Worm (Caenorhabditis elegans) whole organism, young adult: Measurements from ENCODE around the gene T23F11.6.

Source experiments
- B0336.3 ChIP-seq: fragments of 200-800 bp; sonication (Bioruptor generic); IDR thresholded peaks from 2 replicates; pipeline ENCODE4 v1.3.6; 2022; ENCODE audit warnings: missing genetic modification characterization, missing compliant biosample characterization
- D2030.7 ChIP-seq: fragments of 200-800 bp; sonication (Bioruptor generic); IDR thresholded peaks from 2 replicates; pipeline ENCODE4 v1.3.6; 2022; ENCODE audit warnings: missing genetic modification reagents, missing genetic modification characterization, missing compliant biosample characterization
- F10E7.11 ChIP-seq: sonication (generic microtip); optimal IDR thresholded peaks from 2 replicates; lab custom pipeline; 2017; ENCODE audit warnings: mild to moderate bottlenecking, missing genetic modification characterization, moderate library complexity, missing compliant biosample characterization
- Y53G8AR.9 ChIP-seq: fragments of 200-800 bp; sonication (Bioruptor generic); conservative IDR thresholded peaks from 2 replicates; pipeline ENCODE4 v1.3.6; 2022; ENCODE audit warnings: missing genetic modification reagents, missing genetic modification characterization, missing compliant biosample characterization
- Y67H2A.10 ChIP-seq: fragments of 200-800 bp; sonication (Bioruptor generic); conservative IDR thresholded peaks from 2 replicates; pipeline ENCODE4 v1.3.6; 2022; ENCODE audit warnings: missing genetic modification reagents, missing genetic modification characterization, missing compliant biosample characterization
- Y79H2A.3 ChIP-seq: fragments of 200-800 bp; sonication (Bioruptor generic); conservative IDR thresholded peaks from 2 replicates; pipeline ENCODE4 v1.3.6; 2022; ENCODE audit warnings: missing genetic modification reagents, missing genetic modification characterization, missing compliant biosample characterization
- Y95B8A.8 ChIP-seq: fragments of 200-800 bp; sonication (Bioruptor generic); IDR thresholded peaks from 2 replicates; pipeline ENCODE4 v1.3.6; 2022; ENCODE audit warnings: missing genetic modification reagents, missing genetic modification characterization, missing compliant biosample characterization
- akir-1 ChIP-seq: fragments of 200-800 bp; sonication (Bioruptor generic); optimal IDR thresholded peaks from 2 replicates; lab custom pipeline; 2018; ENCODE audit warnings: mild to moderate bottlenecking, missing genetic modification characterization, moderate library complexity, missing compliant biosample characterization
- ama-1 ChIP-seq, 3 experiments: fragments of 150-350 bp in 1 of 3; sonication (generic microtip) in 2 of 3; optimal IDR thresholded peaks; 2 replicates each; lab custom pipeline; 2014 to 2018; ENCODE audit warnings: missing biosample characterization in 2 of 3, missing genetic modification characterization in 2 of 3, missing genetic modification reagents in 2 of 3
- aptf-3 ChIP-seq: fragments of 200-800 bp; sonication (Bioruptor generic); IDR thresholded peaks from 2 replicates; pipeline ENCODE4 v1.3.6; 2022; ENCODE audit warnings: missing genetic modification characterization, missing compliant biosample characterization
- atf-7 ChIP-seq: sonication (generic microtip); optimal IDR thresholded peaks from 2 replicates; lab custom pipeline; 2017; ENCODE audit warnings: mild to moderate bottlenecking, missing genetic modification characterization, missing compliant biosample characterization
- athp-1 ChIP-seq: sonication (generic microtip); optimal IDR thresholded peaks from 2 replicates; lab custom pipeline; 2017; ENCODE audit warnings: mild to moderate bottlenecking, missing genetic modification characterization, missing compliant biosample characterization
- attf-5 ChIP-seq: fragments of 200-800 bp; sonication (Bioruptor generic); optimal IDR thresholded peaks from 2 replicates; lab custom pipeline; 2018; ENCODE audit warnings: mild to moderate bottlenecking, missing genetic modification characterization, missing compliant biosample characterization
- attf-6 ChIP-seq: fragments of 200-800 bp; sonication (Bioruptor generic); IDR thresholded peaks from 2 replicates; pipeline ENCODE4 v1.3.6; 2022; ENCODE audit warnings: missing genetic modification reagents, missing genetic modification characterization, missing compliant biosample characterization
- bed-1 ChIP-seq: fragments of 200-800 bp; sonication (Bioruptor generic); IDR thresholded peaks from 2 replicates; pipeline ENCODE4 v1.3.6; 2022; ENCODE audit warnings: missing genetic modification reagents, missing genetic modification characterization, missing compliant biosample characterization
- ccch-3 ChIP-seq: fragments of 200-800 bp; sonication (Bioruptor generic); optimal IDR thresholded peaks from 2 replicates; lab custom pipeline; 2018; ENCODE audit warnings: mild to moderate bottlenecking, missing genetic modification characterization, missing compliant biosample characterization
- cebp-1 ChIP-seq, 2 experiments: fragments of 200-800 bp in 1 of 2; sonication (Bioruptor generic) in 1 of 2; sonication (generic microtip) in 1 of 2; IDR thresholded peaks in 1 of 2; optimal IDR thresholded peaks in 1 of 2; 2 replicates each; pipeline versions ENCODE4 v1.3.6 to Lab custom; 2017 to 2022; ENCODE audit warnings: missing compliant biosample characterization in 2 of 2, missing genetic modification characterization in 2 of 2, mild to moderate bottlenecking in 1 of 2, missing genetic modification reagents in 1 of 2, moderate library complexity in 1 of 2
- cebp-2 ChIP-seq: fragments of 200-800 bp; sonication (Bioruptor generic); IDR thresholded peaks from 2 replicates; pipeline ENCODE4 v1.3.6; 2022; ENCODE audit warnings: missing genetic modification characterization, missing compliant biosample characterization
- ceh-100 ChIP-seq: fragments of 200-800 bp; sonication (Bioruptor generic); IDR thresholded peaks from 2 replicates; pipeline ENCODE4 v1.3.6; 2022; ENCODE audit warnings: missing genetic modification reagents, missing genetic modification characterization, missing compliant biosample characterization
- ceh-58 ChIP-seq: fragments of 200-800 bp; sonication (Bioruptor generic); IDR thresholded peaks from 2 replicates; pipeline ENCODE4 v1.3.6; 2022; ENCODE audit warnings: missing genetic modification characterization, missing compliant biosample characterization
- ceh-79 ChIP-seq: sonication (generic microtip); optimal IDR thresholded peaks from 2 replicates; lab custom pipeline; 2017; ENCODE audit warnings: mild to moderate bottlenecking, missing genetic modification characterization, missing compliant biosample characterization
- dox-1 ChIP-seq: fragments of 200-800 bp; sonication (Bioruptor generic); IDR thresholded peaks from 2 replicates; pipeline ENCODE4 v1.3.6; 2022; ENCODE audit warnings: missing genetic modification reagents, missing genetic modification characterization, missing compliant biosample characterization
- efl-1 ChIP-seq: fragments of 150-350 bp; optimal IDR thresholded peaks from 2 replicates; lab custom pipeline; 2014; ENCODE audit warnings: missing biosample characterization, missing genetic modification reagents, missing genetic modification characterization
- ekl-4 ChIP-seq: fragments of 200-800 bp; sonication (Bioruptor generic); IDR thresholded peaks from 2 replicates; pipeline ENCODE4 v1.3.6; 2022; ENCODE audit warnings: missing genetic modification reagents, missing genetic modification characterization, missing compliant biosample characterization
- fkh-3 ChIP-seq: sonication (generic microtip); optimal IDR thresholded peaks from 2 replicates; lab custom pipeline; 2016; ENCODE audit warnings: mild to moderate bottlenecking, missing genetic modification characterization, missing compliant biosample characterization
- gei-17 ChIP-seq: fragments of 200-800 bp; sonication (Bioruptor generic); optimal IDR thresholded peaks from 2 replicates; lab custom pipeline; 2018; ENCODE audit warnings: mild to moderate bottlenecking, missing genetic modification characterization, missing compliant biosample characterization
- lir-1 ChIP-seq: fragments of 200-800 bp; sonication (Bioruptor generic); conservative IDR thresholded peaks from 2 replicates; pipeline ENCODE4 v1.3.6; 2022; ENCODE audit warnings: missing genetic modification reagents, missing genetic modification characterization, missing compliant biosample characterization
- lsl-1 ChIP-seq: fragments of 200-800 bp; sonication (Bioruptor generic); optimal IDR thresholded peaks from 2 replicates; lab custom pipeline; 2018; ENCODE audit warnings: mild to moderate bottlenecking, missing genetic modification characterization, moderate library complexity, missing compliant biosample characterization
- madf-3 ChIP-seq: fragments of 200-800 bp; sonication (Bioruptor generic); IDR thresholded peaks from 2 replicates; pipeline ENCODE4 v1.3.6; 2022; ENCODE audit warnings: missing genetic modification reagents, missing genetic modification characterization, missing compliant biosample characterization
- mes-4 ChIP-seq: sonication (generic microtip); optimal IDR thresholded peaks from 2 replicates; lab custom pipeline; 2016; ENCODE audit warnings: missing genotype, missing genetic modification characterization, missing compliant biosample characterization
- nfya-1 ChIP-seq: sonication (generic microtip); optimal IDR thresholded peaks from 2 replicates; lab custom pipeline; 2017; ENCODE audit warnings: antibody characterized with exemption, missing compliant biosample characterization, missing genetic modification characterization, borderline replicate concordance; ENCODE audit not compliant: insufficient read depth
- nfyb-1 ChIP-seq: fragments of 200-800 bp; sonication (Bioruptor generic); IDR thresholded peaks from 2 replicates; pipeline ENCODE4 v1.3.6; 2022; ENCODE audit warnings: missing genetic modification reagents, missing genetic modification characterization, missing compliant biosample characterization
- rcor-1 ChIP-seq: fragments of 200-800 bp; sonication (Bioruptor generic); IDR thresholded peaks from 2 replicates; pipeline ENCODE4 v1.3.6; 2022; ENCODE audit warnings: missing genetic modification reagents, missing genetic modification characterization, missing compliant biosample characterization
- rec-8 ChIP-seq, 2 experiments: sonication (generic microtip); optimal IDR thresholded peaks; 2 replicates each; lab custom pipeline; 2016; ENCODE audit warnings: mild to moderate bottlenecking in 2 of 2, missing genetic modification characterization in 2 of 2, missing genetic modification reagents in 2 of 2, missing genotype in 2 of 2, missing biosample characterization in 1 of 2, missing compliant biosample characterization in 1 of 2, moderate library complexity in 1 of 2
- snpc-3.4 ChIP-seq: sonication (generic microtip); optimal IDR thresholded peaks from 2 replicates; lab custom pipeline; 2017; ENCODE audit warnings: missing genetic modification characterization, mild to moderate bottlenecking, missing compliant biosample characterization, antibody characterized with exemption, moderate library complexity, missing genotype, missing genetic modification reagents
- somi-1 ChIP-seq: fragments of 200-800 bp; sonication (Bioruptor generic); optimal IDR thresholded peaks from 2 replicates; lab custom pipeline; 2018; ENCODE audit warnings: mild to moderate bottlenecking, missing genetic modification characterization, missing compliant biosample characterization
- unc-130 ChIP-seq: sonication (generic microtip); optimal IDR thresholded peaks from 2 replicates; lab custom pipeline; 2016; ENCODE audit warnings: missing genetic modification reagents, missing genetic modification characterization, missing compliant biosample characterization
- unc-62 ChIP-seq: fragments of 150-350 bp; optimal IDR thresholded peaks from 2 replicates; lab custom pipeline; 2014; ENCODE audit warnings: missing biosample characterization, missing genetic modification reagents, missing genetic modification characterization
- xnd-1 ChIP-seq: sonication (generic microtip); optimal IDR thresholded peaks from 2 replicates; lab custom pipeline; 2016; ENCODE audit warnings: missing genotype, missing genetic modification reagents, missing genetic modification characterization, missing compliant biosample characterization
- zim-3 ChIP-seq: sonication (generic microtip); optimal IDR thresholded peaks from 2 replicates; lab custom pipeline; 2017; ENCODE audit warnings: mild to moderate bottlenecking, missing genetic modification characterization, moderate library complexity, missing compliant biosample characterization
- ztf-26 ChIP-seq: sonication (generic microtip); optimal IDR thresholded peaks from 2 replicates; lab custom pipeline; 2017; ENCODE audit warnings: missing genetic modification characterization, missing compliant biosample characterization
- ztf-28 ChIP-seq: fragments of 200-800 bp; sonication (Bioruptor generic); IDR thresholded peaks from 2 replicates; pipeline ENCODE4 v1.3.6; 2022; ENCODE audit warnings: missing genetic modification reagents, missing genetic modification characterization, missing compliant biosample characterization

Gene T23F11.6

ce11 chrIII:4653912-4654311, 6.2 kb upstream of the T23F11.6 start (continued):
- TF ChIP-seq ekl-4 (GFP tag; lab: Robert Waterston, UW) (peak; percentile 61; the same call in 1 of the 2 replicates), xnd-1 (tag; lab: Kevin White, UChicago) (no peak), attf-6 (GFP tag; lab: Robert Waterston, UW) (no peak), ztf-28 (GFP tag; lab: Robert Waterston, UW) (no peak), mes-4 (tag; lab: Kevin White, UChicago) (no peak), F10E7.11 (tag; lab: Kevin White, UChicago) (no peak), ceh-58 (GFP tag; lab: Robert Waterston, UW) (no peak), lir-1 (GFP tag; lab: Robert Waterston, UW) (peak; percentile 8; the same call in 1 of the 2 replicates), snpc-3.4 (tag; lab: Kevin White, UChicago) (no peak), nfya-1 (tag; lab: Kevin White, UChicago) (no peak), lsl-1 (GFP tag; lab: Kevin White, UChicago) (no peak), dox-1 (GFP tag; lab: Robert Waterston, UW) (no peak), athp-1 (peak; percentile 13), ceh-79 (tag; lab: Kevin White, UChicago) (no peak), atf-7 (tag; lab: Kevin White, UChicago) (no peak), cebp-2 (GFP tag; lab: Robert Waterston, UW) (no peak), Y95B8A.8 (no peak), B0336.3 (GFP tag; lab: Robert Waterston, UW) (no peak; the same call in 1 of the 2 replicates), nfyb-1 (GFP tag; lab: Robert Waterston, UW) (peak; percentile 75), fkh-3 (no peak), Y67H2A.10 (GFP tag; lab: Robert Waterston, UW) (no peak), rcor-1 (GFP tag; lab: Robert Waterston, UW) (no peak), rec-8 (tag; optimal IDR thresholded peaks at IDR 0.05; lab: Kevin White, UChicago) (no peak), efl-1 (GFP tag; lab: Kevin White, UChicago) (no peak), ztf-26 (tag; lab: Kevin White, UChicago) (no peak), akir-1 (GFP tag; lab: Kevin White, UChicago) (no peak), Y79H2A.3 (GFP tag; lab: Robert Waterston, UW) (no peak), unc-62 (no peak), cebp-1 (GFP tag; IDR thresholded peaks at IDR 0.05; lab: Robert Waterston, UW) (no peak), cebp-1 (tag; optimal IDR thresholded peaks at IDR 0.05; lab: Kevin White, UChicago) (peak; percentile 48), D2030.7 (no peak)

DNA sequence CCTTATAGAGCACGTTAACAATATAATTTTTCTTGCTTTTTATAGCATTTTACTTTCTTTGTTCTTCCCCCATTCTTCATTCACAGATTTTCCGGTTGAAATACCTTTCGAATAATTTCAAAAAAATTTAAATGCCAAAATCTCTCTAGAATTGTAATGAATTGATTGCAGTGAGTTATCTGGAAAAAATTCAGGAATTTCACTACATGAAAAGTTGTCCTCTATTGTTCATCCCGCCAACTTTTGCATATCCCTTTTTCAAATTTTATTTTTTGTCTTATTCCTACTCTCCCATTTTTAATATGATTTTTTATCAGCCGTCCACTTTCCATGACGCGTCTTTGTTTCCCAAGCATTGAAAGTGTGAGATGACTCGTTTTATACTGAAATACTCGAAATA, 5.7 kb upstream of the T23F11.6 start:
- TF ChIP-seq attf-5 (GFP tag; lab: Kevin White, UChicago) (no peak), Y53G8AR.9 (GFP tag; lab: Robert Waterston, UW) (peak; percentile 73; the same call in 1 of the 2 replicates), madf-3 (0 out of 2 replicates have a peak, but pooled peaks have one; percentile 65), unc-130 (GFP tag; lab: Kevin White, UChicago) (no peak), ceh-100 (GFP tag; lab: Robert Waterston, UW) (no peak), cebp-1 (GFP tag; IDR thresholded peaks at IDR 0.05; lab: Robert Waterston, UW) (0 out of 2 replicates have a peak, but pooled peaks have one; percentile 16), cebp-1 (tag; optimal IDR thresholded peaks at IDR 0.05; lab: Kevin White, UChicago) (peak; percentile 39), F10E7.11 (tag; lab: Kevin White, UChicago) (no peak), gei-17 (no peak), Y79H2A.3 (GFP tag; lab: Robert Waterston, UW) (0 out of 2 replicates have a peak, but pooled peaks have one; percentile 34), aptf-3 (GFP tag; lab: Robert Waterston, UW) (no peak), ceh-58 (GFP tag; lab: Robert Waterston, UW) (no peak), zim-3 (tag; lab: Kevin White, UChicago) (no peak), ama-1 (optimal IDR thresholded peaks at IDR 0.05; lab: Kevin White, UChicago) (no peak), ama-1 (GFP tag; optimal IDR thresholded peaks at IDR 0.05; lab: Kevin White, UChicago) (no peak), bed-1 (GFP tag; lab: Robert Waterston, UW) (0 out of 2 replicates have a peak, but pooled peaks have one; percentile 4), ccch-3 (GFP tag; lab: Kevin White, UChicago) (no peak), athp-1 (peak; percentile 17), somi-1 (GFP tag; lab: Kevin White, UChicago) (no peak)
